Worm (Caenorhabditis elegans) whole organism, L4/young adult: ENCODE results near the gene B0035.21.

Experiments
- W03F9.2 ChIP-seq: fragments of 150-350 bp; optimal IDR thresholded peaks from 2 replicates; lab custom pipeline; 2014; ENCODE audit warnings: missing biosample characterization, missing genetic modification characterization
- dao-5 ChIP-seq: sonication (generic microtip); optimal IDR thresholded peaks from 2 replicates; lab custom pipeline; 2016; ENCODE audit warnings: missing genotype, missing genetic modification characterization, moderate library complexity, missing compliant biosample characterization
- him-1 ChIP-seq: sonication (generic microtip); optimal IDR thresholded peaks from 2 replicates; lab custom pipeline; 2016; ENCODE audit warnings: missing genotype, missing genetic modification reagents, missing genetic modification characterization, missing compliant biosample characterization

DNA sequence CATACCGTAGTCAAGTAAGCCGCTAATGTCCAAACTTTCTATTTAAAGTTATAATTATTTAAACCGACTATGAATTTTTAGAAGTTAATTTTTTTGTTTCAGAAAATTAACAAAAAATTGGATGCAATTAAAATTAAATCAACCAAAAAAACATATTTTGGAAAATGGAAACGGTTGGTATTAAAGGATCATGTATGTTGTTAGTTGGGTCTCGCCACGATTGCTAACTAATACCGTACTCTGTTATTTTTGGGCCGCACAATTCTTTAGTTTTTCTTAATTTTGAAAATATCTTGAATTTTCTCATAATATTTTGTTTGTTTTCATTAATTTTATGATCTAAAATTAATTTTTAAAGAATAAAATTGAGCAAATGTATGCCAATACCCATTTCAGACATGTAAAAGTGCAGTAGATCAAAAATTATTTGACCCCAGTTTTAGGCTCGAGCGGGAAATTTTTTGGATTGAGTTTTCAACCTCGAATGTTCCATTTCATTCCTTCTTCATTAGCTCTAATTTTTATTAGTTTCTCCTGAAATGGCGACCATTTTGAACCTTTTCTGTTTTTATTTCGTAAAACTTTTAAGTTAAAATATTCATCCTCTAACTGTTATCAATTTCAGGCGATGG lies 45.4 kb downstream of the B0035.21 start, which contains the start of gene cbd-1:
- no peak for TF ChIP-seq W03F9.2 (tag; lab: Kevin White, UChicago)
- TF ChIP-seq dao-5 (tag; lab: Kevin White, UChicago), result no peak
- TF ChIP-seq him-1, result no peak
